Worm (Caenorhabditis elegans) whole organism, L4/young adult: Measurements from ENCODE around the gene F19F10.1.

Experiments used
- W03F9.2 ChIP-seq: fragments of 150-350 bp; optimal IDR thresholded peaks from 2 replicates; lab custom pipeline; 2014; ENCODE audit warnings: missing biosample characterization, missing genetic modification characterization
- dao-5 ChIP-seq: sonication (generic microtip); optimal IDR thresholded peaks from 2 replicates; lab custom pipeline; 2016; ENCODE audit warnings: missing genotype, missing genetic modification characterization, moderate library complexity, missing compliant biosample characterization
- him-1 ChIP-seq: sonication (generic microtip); optimal IDR thresholded peaks from 2 replicates; lab custom pipeline; 2016; ENCODE audit warnings: missing genotype, missing genetic modification reagents, missing genetic modification characterization, missing compliant biosample characterization

Gene F19F10.1

ce11 chrV:7562947-7563346 is at the start of gene F19F10.1:
TSS of gene F19F10.1 (plus strand) at chrV:7563247.
- TF ChIP-seq dao-5 (tag; lab: Kevin White, UChicago) (no peak), W03F9.2 (no peak), him-1 (tag; lab: Kevin White, UChicago) (no peak)

ce11 chrV:7514939-7515338 is 48.1 kb upstream of the F19F10.1 start, which contains the start of gene srb-18:
TSS of gene srb-18 (plus strand) at chrV:7515239.
- TF ChIP-seq him-1 (tag; lab: Kevin White, UChicago) = no peak
- no peak for TF ChIP-seq dao-5 (tag; lab: Kevin White, UChicago)
- TF ChIP-seq W03F9.2 = no peak

- TF ChIP-seq W03F9.2 (no peak), him-1 (tag; lab: Kevin White, UChicago) (no peak), dao-5 (tag; lab: Kevin White, UChicago) (no peak)
Measured at ce11 chrV:7520077-7520476, 43.0 kb upstream of the F19F10.1 start, which contains the start of gene srb-19. TSS of gene srb-19 (minus strand) at chrV:7520177.

ce11 chrV:7521304-7521703 is 41.7 kb upstream of the F19F10.1 start:
- TF ChIP-seq W03F9.2 (no peak), dao-5 (tag; lab: Kevin White, UChicago) (no peak), him-1 (tag; lab: Kevin White, UChicago) (no peak)

ce11 chrV:7522279-7522678 is 40.8 kb upstream of the F19F10.1 start, which contains the start of gene C54F6.15:
TSS of gene C54F6.15 (minus strand) at chrV:7522379.
- no peak for TF ChIP-seq W03F9.2
- TF ChIP-seq dao-5 (tag; lab: Kevin White, UChicago) = no peak
- TF ChIP-seq him-1 (tag; lab: Kevin White, UChicago) = no peak

- no peak for TF ChIP-seq dao-5 (tag; lab: Kevin White, UChicago)
- TF ChIP-seq him-1 (tag; lab: Kevin White, UChicago) = no peak
- no peak for TF ChIP-seq W03F9.2
Measured at ce11 chrV:7523392-7523791, 39.7 kb upstream of the F19F10.1 start, which contains the start of gene C54F6.6. TSS of gene C54F6.6 (plus strand) at chrV:7523692.

ce11 chrV:7524447-7524846 is 38.6 kb upstream of the F19F10.1 start, which contains the start of gene C54F6.20:
TSS of gene C54F6.20 (plus strand) at chrV:7524747.
- TF ChIP-seq him-1 (tag; lab: Kevin White, UChicago) (no peak), W03F9.2 (no peak), dao-5 (tag; lab: Kevin White, UChicago) (no peak)

- TF ChIP-seq him-1 (tag; lab: Kevin White, UChicago) = no peak
Measured at ce11 chrV:7525695-7526094, 37.4 kb upstream of the F19F10.1 start, which contains the start of gene C54F6.18. TSS of gene C54F6.18 (plus strand) at chrV:7525995.

ce11 chrV:7527153-7527552 is 35.9 kb upstream of the F19F10.1 start, which contains the start of gene C54F6.17:
TSS of gene C54F6.17 (plus strand) at chrV:7527453.
- no peak for TF ChIP-seq W03F9.2
- no peak for TF ChIP-seq him-1 (tag; lab: Kevin White, UChicago)
- no peak for TF ChIP-seq dao-5 (tag; lab: Kevin White, UChicago)

ce11 chrV:7528816-7529215 is 34.2 kb upstream of the F19F10.1 start, which contains the start of gene C54F6.5:
TSS of gene C54F6.5 (plus strand) at chrV:7529116.
- TF ChIP-seq W03F9.2 (no peak), him-1 (tag; lab: Kevin White, UChicago) (no peak), dao-5 (tag; lab: Kevin White, UChicago) (no peak)

ce11 chrV:7529840-7530239 is 33.2 kb upstream of the F19F10.1 start, which contains the start of gene swt-2:
TSS of gene swt-2 (plus strand) at chrV:7530140.
- TF ChIP-seq him-1 (tag; lab: Kevin White, UChicago) (no peak), dao-5 (tag; lab: Kevin White, UChicago) (no peak)

- TF ChIP-seq dao-5 (tag; lab: Kevin White, UChicago) (no peak), W03F9.2 (no peak), him-1 (tag; lab: Kevin White, UChicago) (no peak)
Measured at ce11 chrV:7532947-7533346, 30.1 kb upstream of the F19F10.1 start, which contains the start of gene C54F6.3. TSS of gene C54F6.3 (plus strand) at chrV:7533247.

- no peak for TF ChIP-seq W03F9.2
- no peak for TF ChIP-seq him-1 (tag; lab: Kevin White, UChicago)
- no peak for TF ChIP-seq dao-5 (tag; lab: Kevin White, UChicago)
Measured at ce11 chrV:7538018-7538417, 25.0 kb upstream of the F19F10.1 start, which contains the start of gene C54F6.12. TSS of gene C54F6.12 (minus strand) at chrV:7538118.

ce11 chrV:7539015-7539414 is 24.0 kb upstream of the F19F10.1 start, which contains the start of gene srh-268:
TSS of gene srh-268 (plus strand) at chrV:7539315.
- no peak for TF ChIP-seq him-1 (tag; lab: Kevin White, UChicago)
- no peak for TF ChIP-seq W03F9.2
- TF ChIP-seq dao-5 (tag; lab: Kevin White, UChicago) = no peak

- TF ChIP-seq him-1 (tag; lab: Kevin White, UChicago) (no peak), dao-5 (tag; lab: Kevin White, UChicago) (no peak), W03F9.2 (no peak)
Measured at ce11 chrV:7543728-7544127, 19.3 kb upstream of the F19F10.1 start.
